Worm (Caenorhabditis elegans) whole organism, early embryonic: ENCODE measurements around the gene srbc-75.

Source experiments
- B0310.2 ChIP-seq: sonication (generic microtip); optimal IDR thresholded peaks from 2 replicates; lab custom pipeline; 2016; ENCODE audit warnings: mild to moderate bottlenecking, missing genetic modification characterization, missing compliant biosample characterization
- F13C5.2 ChIP-seq: sonication (generic microtip); optimal IDR thresholded peaks from 2 replicates; lab custom pipeline; 2017; ENCODE audit warnings: mild to moderate bottlenecking, missing genetic modification characterization, inconsistent platforms, missing compliant biosample characterization
- aly-1 ChIP-seq: sonication (generic microtip); optimal IDR thresholded peaks from 2 replicates; lab custom pipeline; 2016; ENCODE audit warnings: missing genetic modification characterization, missing compliant biosample characterization
- ama-1 ChIP-seq: fragments of 150-350 bp; optimal IDR thresholded peaks from 2 replicates; lab custom pipeline; 2014
- ceh-13 ChIP-seq: fragments of 200-800 bp; sonication (Bioruptor generic); optimal IDR thresholded peaks from 2 replicates; lab custom pipeline; 2018; ENCODE audit warnings: mild to moderate bottlenecking, missing genetic modification characterization, missing compliant biosample characterization
- ceh-36 ChIP-seq: sonication (generic microtip); optimal IDR thresholded peaks from 2 replicates; lab custom pipeline; 2016; ENCODE audit warnings: missing genetic modification characterization, inconsistent platforms, missing compliant biosample characterization
- ets-7 ChIP-seq: sonication (generic microtip); optimal IDR thresholded peaks from 2 replicates; lab custom pipeline; 2016; ENCODE audit warnings: missing genotype, missing genetic modification characterization, missing compliant biosample characterization
- flt-1 ChIP-seq: fragments of 200-800 bp; sonication (Bioruptor generic); IDR thresholded peaks from 2 replicates; pipeline ENCODE4 v1.3.6; 2022; ENCODE audit warnings: missing genetic modification characterization, missing compliant biosample characterization
- hmbx-1 ChIP-seq: sonication (generic microtip); optimal IDR thresholded peaks from 2 replicates; lab custom pipeline; 2016; ENCODE audit warnings: mild to moderate bottlenecking, missing genetic modification characterization, missing compliant biosample characterization
- hmg-4 ChIP-seq: fragments of 200-800 bp; sonication (Bioruptor generic); optimal IDR thresholded peaks from 2 replicates; lab custom pipeline; 2018; ENCODE audit warnings: mild to moderate bottlenecking, missing genetic modification characterization, missing compliant biosample characterization
- hnd-1 ChIP-seq: sonication (generic microtip); optimal IDR thresholded peaks from 2 replicates; lab custom pipeline; 2016; ENCODE audit warnings: missing genetic modification characterization, missing compliant biosample characterization
- pes-1 ChIP-seq: fragments of 200-800 bp; sonication (Bioruptor generic); IDR thresholded peaks from 2 replicates; pipeline ENCODE4 v1.3.6; 2022; ENCODE audit warnings: missing genetic modification reagents, missing genetic modification characterization, missing compliant biosample characterization
- scrt-1 ChIP-seq: fragments of 200-800 bp; sonication (Bioruptor generic); IDR thresholded peaks from 2 replicates; pipeline ENCODE4 v1.3.6; 2022; ENCODE audit warnings: missing genetic modification characterization, missing compliant biosample characterization
- sea-1 ChIP-seq: fragments of 200-800 bp; sonication (Bioruptor generic); conservative IDR thresholded peaks from 2 replicates; pipeline ENCODE4 v1.3.6; 2022; ENCODE audit warnings: missing genetic modification characterization, missing compliant biosample characterization
- tbx-11 ChIP-seq: fragments of 200-800 bp; sonication (Bioruptor generic); IDR thresholded peaks from 2 replicates; pipeline ENCODE4 v1.3.6; 2022; ENCODE audit warnings: missing genetic modification characterization, missing compliant biosample characterization
- tbx-37 ChIP-seq: fragments of 200-800 bp; sonication (Bioruptor generic); conservative IDR thresholded peaks from 2 replicates; pipeline ENCODE4 v1.3.6; 2022; ENCODE audit warnings: missing genetic modification reagents, missing genetic modification characterization, missing compliant biosample characterization
- tra-4 ChIP-seq: sonication (generic microtip); optimal IDR thresholded peaks from 2 replicates; lab custom pipeline; 2017; ENCODE audit warnings: missing genetic modification characterization, missing compliant biosample characterization

srbc-75 gene

DNA sequence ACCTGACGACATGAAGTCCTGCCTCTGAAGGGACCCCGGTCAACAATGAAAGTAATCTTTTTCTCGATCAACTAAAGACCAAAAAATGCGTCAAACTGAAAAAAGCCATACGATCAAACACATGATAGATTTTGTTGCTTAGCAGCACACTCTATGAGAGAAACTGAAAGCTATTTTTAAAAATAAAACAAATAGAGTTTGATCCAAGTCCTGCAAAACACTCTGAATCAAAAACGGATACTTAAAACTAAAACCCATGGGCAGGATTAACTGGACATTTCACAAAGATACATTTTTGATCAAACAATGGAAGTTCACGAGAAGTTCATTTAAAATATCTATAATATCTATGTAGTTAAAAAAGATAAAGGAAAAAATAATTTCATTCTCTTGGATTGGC is 13.8 kb downstream of the srbc-75 start, which contains the start of gene T10H4.13:
T10H4.13 (minus strand) TSS at position 101 of the 400 bp plus-strand sequence.
- TF ChIP-seq aly-1 (tag; lab: Kevin White, UChicago): no peak

DNA sequence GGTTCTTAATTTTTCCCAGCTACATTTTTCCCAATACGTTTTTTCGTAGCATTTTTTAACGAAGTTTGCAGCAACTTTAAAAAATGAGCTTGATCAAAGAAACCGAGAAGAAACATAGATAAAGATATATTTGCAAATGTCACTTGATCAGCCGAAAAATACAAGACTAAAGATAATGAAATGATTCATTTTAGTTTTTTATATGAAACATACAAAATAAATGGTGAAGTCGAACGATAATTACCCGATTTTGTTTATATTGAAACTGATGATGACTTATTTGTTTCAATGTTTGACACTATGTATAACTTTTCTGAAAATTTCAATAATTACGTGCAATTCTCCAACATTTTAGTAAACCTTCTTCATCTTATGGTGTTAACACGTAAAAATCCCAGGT is 14.7 kb downstream of the srbc-75 start, which contains the start of gene srw-22:
srw-22 (plus strand) TSS at position 301 of the 400 bp plus-strand sequence.
- no peak for TF ChIP-seq B0310.2 (tag; lab: Kevin White, UChicago)
- TF ChIP-seq hnd-1 (tag; lab: Kevin White, UChicago): no peak
- TF ChIP-seq ets-7 (tag; lab: Kevin White, UChicago): no peak
- no peak for TF ChIP-seq aly-1 (tag; lab: Kevin White, UChicago)
- TF ChIP-seq scrt-1 (GFP tag; lab: Robert Waterston, UW): no peak
- TF ChIP-seq hmg-4: no peak
- TF ChIP-seq pes-1 (GFP tag; lab: Robert Waterston, UW): no peak
- TF ChIP-seq ceh-13 (GFP tag; lab: Kevin White, UChicago): no peak
- no peak for TF ChIP-seq F13C5.2 (tag; lab: Kevin White, UChicago)
- TF ChIP-seq tra-4 (tag; lab: Kevin White, UChicago): no peak
- no peak for TF ChIP-seq tbx-37 (GFP tag; lab: Robert Waterston, UW)
- no peak for TF ChIP-seq hmbx-1 (tag; lab: Kevin White, UChicago)
- no peak for TF ChIP-seq flt-1 (GFP tag; lab: Robert Waterston, UW)
- TF ChIP-seq tbx-11: no peak

DNA sequence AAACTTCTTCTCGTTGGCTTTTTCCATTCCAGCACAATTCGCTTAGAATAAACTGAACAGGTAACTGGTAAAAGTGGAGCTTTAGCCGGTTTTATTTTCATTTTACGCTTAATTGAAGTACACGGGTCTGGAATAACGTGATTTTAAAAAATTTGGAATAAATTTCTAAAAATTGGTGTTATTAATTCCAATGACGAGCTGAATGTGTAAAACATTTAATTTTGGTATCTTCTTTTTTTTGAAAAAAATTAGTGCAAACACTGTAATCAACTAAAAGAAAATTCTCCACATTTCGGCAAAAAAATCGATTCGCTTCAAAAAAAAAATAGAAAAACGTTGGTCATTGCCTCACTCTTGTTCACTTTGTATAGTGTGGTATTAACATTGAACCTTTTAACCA is 18.6 kb downstream of the srbc-75 start, which contains the start of gene T10H4.4:
T10H4.4 (minus strand) TSS at position 101 of the 400 bp plus-strand sequence.
- TF ChIP-seq flt-1 (GFP tag; lab: Robert Waterston, UW): no peak
- no peak for TF ChIP-seq hnd-1 (tag; lab: Kevin White, UChicago)

DNA sequence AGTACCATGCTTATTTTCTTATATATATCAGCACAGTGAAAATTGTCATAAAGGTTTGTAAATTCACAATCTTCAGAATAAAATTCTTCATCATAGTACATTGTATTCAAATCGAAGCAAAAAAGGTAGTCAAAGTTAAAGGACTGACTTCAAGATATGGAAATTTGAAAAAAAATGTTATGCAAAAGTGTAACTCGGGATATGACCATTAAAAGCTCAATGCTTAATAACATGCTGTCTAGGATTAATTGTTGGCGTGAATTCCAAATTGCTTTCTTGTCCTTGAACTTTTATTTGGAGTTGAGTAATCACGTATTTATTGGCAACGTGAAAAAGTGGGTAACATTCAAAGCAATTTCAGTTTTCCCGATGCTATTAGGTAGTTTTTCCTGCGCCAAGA is 21.1 kb downstream of the srbc-75 start, which contains the start of gene srw-16:
srw-16 (minus strand) TSS at position 101 of the 400 bp plus-strand sequence.
- TF ChIP-seq pes-1 (GFP tag; lab: Robert Waterston, UW) (no peak), ceh-13 (GFP tag; lab: Kevin White, UChicago) (no peak), ceh-36 (tag; lab: Kevin White, UChicago) (no peak), ets-7 (tag; lab: Kevin White, UChicago) (no peak), tra-4 (tag; lab: Kevin White, UChicago) (no peak), tbx-11 (no peak)

DNA sequence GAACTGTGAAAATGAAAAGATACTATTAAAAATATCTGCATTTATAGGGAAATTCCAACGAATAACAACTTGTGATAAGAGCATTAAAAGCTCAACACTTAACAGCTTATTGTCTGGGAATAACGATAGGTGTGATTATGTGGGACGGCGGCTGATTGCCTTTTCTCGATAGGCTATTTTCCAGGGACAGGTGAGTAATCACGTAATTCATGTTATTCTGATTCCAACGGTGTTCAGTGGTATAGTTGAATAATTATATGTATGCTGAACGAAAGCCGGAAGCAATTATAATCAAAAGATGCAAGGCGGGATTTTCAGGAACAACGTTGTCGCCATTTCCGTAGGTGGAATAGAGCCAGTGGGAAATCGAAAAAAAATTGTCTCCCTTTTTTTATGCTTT is 23.3 kb downstream of the srbc-75 start, which contains the start of gene srw-17:
srw-17 (minus strand) TSS at position 101 of the 400 bp plus-strand sequence.
- TF ChIP-seq ama-1 (lab: Kevin White, UChicago) (no peak), sea-1 (GFP tag; lab: Robert Waterston, UW) (no peak), aly-1 (tag; lab: Kevin White, UChicago) (no peak), pes-1 (GFP tag; lab: Robert Waterston, UW) (no peak), tbx-11 (no peak), ceh-36 (tag; lab: Kevin White, UChicago) (no peak), scrt-1 (GFP tag; lab: Robert Waterston, UW) (no peak), B0310.2 (tag; lab: Kevin White, UChicago) (no peak)

DNA sequence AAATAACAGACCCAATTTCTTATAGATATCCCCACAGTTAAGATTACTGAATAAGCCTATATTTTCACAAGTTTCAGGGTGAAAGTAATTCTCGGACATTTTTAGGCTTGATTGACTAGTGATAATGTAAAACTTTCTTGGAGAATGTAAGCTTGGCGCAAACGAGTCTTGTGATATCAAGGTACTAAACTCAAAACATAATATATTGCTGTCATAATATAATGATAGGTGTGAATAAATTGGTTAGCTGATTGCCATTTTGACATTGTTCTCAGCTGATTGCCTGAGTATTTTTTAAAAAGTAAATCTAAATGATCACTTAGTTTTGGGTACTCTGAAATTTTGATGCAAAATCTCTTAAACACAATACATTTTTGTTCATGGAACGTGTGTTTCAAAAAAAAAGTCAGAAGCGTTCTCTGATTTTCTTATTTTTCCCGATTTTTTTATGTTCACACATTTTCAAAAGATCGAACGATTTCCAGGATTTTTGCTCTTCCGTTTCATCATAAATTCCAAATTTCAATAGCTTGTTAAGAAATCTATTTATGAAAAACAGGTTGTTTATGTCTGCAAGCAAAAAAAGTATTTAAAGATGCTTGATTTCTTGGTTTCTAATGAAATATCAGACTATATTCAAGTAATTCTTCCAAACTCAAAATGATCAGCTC is 27.8 kb downstream of the srbc-75 start, which contains the start of the genes srw-19 and srx-51:
srw-19 (minus strand) TSS at position 101 of the 671 bp plus-strand sequence.
srx-51 (plus strand) TSS at position 621 of the 671 bp plus-strand sequence.
- TF ChIP-seq aly-1 (tag; lab: Kevin White, UChicago): no peak
- no peak for TF ChIP-seq hmbx-1 (tag; lab: Kevin White, UChicago)
- no peak for TF ChIP-seq B0310.2 (tag; lab: Kevin White, UChicago)
- TF ChIP-seq scrt-1 (GFP tag; lab: Robert Waterston, UW): no peak

DNA sequence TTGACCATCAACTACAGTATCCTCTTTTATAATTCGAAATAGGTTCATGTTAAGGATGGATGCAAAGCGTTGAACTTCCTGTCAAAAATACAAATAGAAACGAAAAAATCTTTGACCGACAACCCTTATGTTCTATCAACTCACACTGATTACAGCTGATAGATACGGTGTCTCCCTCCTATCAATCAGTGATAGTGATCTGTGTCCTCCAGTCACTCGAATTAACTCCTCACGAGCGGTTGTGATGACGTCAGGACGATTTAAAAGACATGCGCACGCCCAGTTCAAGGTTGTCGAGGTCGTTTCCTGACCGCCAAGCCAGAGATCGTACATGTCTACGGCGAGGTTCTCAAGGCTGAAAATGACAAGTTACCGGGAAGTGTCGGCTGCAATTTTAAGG is 32.4 kb downstream of the srbc-75 start:
- no peak for TF ChIP-seq pes-1 (GFP tag; lab: Robert Waterston, UW)
- TF ChIP-seq tra-4 (tag; lab: Kevin White, UChicago): no peak
- no peak for TF ChIP-seq tbx-11
- TF ChIP-seq ceh-13 (GFP tag; lab: Kevin White, UChicago): no peak
- no peak for TF ChIP-seq flt-1 (GFP tag; lab: Robert Waterston, UW)
- no peak for TF ChIP-seq ets-7 (tag; lab: Kevin White, UChicago)
- no peak for TF ChIP-seq ceh-36 (tag; lab: Kevin White, UChicago)
- TF ChIP-seq aly-1 (tag; lab: Kevin White, UChicago): no peak
- no peak for TF ChIP-seq scrt-1 (GFP tag; lab: Robert Waterston, UW)
- no peak for TF ChIP-seq F13C5.2 (tag; lab: Kevin White, UChicago)

DNA sequence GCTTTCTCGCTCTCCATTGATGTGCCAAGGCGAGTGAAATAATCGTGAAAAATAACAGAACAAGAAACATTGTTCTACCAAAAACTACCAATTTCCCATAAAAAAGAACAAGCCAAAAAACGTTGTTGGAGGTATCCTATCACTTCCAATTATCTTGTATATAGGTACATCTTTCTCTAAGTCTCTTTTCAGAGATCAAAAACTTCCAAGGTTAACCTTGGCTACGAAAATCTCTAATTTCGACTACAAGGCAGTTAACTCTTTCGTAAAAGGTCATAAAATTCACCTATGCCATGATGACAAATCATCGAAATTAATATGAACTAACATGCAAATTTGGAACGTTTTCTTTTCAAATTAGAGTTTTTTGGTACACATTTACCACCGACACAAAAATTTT is 34.2 kb downstream of the srbc-75 start, which contains the start of gene cyp-34A1:
cyp-34A1 (minus strand) TSS at position 101 of the 400 bp plus-strand sequence.
- no peak for TF ChIP-seq tbx-11
- TF ChIP-seq ceh-13 (GFP tag; lab: Kevin White, UChicago): no peak
- TF ChIP-seq ama-1 (lab: Kevin White, UChicago): no peak
- TF ChIP-seq F13C5.2 (tag; lab: Kevin White, UChicago): no peak
- no peak for TF ChIP-seq hmg-4
- no peak for TF ChIP-seq pes-1 (GFP tag; lab: Robert Waterston, UW)
- TF ChIP-seq ets-7 (tag; lab: Kevin White, UChicago): no peak
- no peak for TF ChIP-seq B0310.2 (tag; lab: Kevin White, UChicago)
- no peak for TF ChIP-seq aly-1 (tag; lab: Kevin White, UChicago)
- TF ChIP-seq tbx-37 (GFP tag; lab: Robert Waterston, UW): no peak
- no peak for TF ChIP-seq sea-1 (GFP tag; lab: Robert Waterston, UW)
- no peak for TF ChIP-seq hnd-1 (tag; lab: Kevin White, UChicago)
- no peak for TF ChIP-seq hmbx-1 (tag; lab: Kevin White, UChicago)
- no peak for TF ChIP-seq ceh-36 (tag; lab: Kevin White, UChicago)
- no peak for TF ChIP-seq scrt-1 (GFP tag; lab: Robert Waterston, UW)
- TF ChIP-seq flt-1 (GFP tag; lab: Robert Waterston, UW): no peak
- no peak for TF ChIP-seq tra-4 (tag; lab: Kevin White, UChicago)
